Worm (Caenorhabditis elegans): ENCODE results near the gene F54D10.5.
A peak's percentile ranks its signal among the peaks of the same experiment; 100 is the strongest.
"Not testable (repeated sequence)": the region's sequence is repeated elsewhere in the genome, so short reads cannot be mapped to it uniquely, and the experiment has no call there.

Gene F54D10.5

ce11 chrII:3823855-3824254 lies 15.9 kb upstream of the F54D10.5 start, which contains the start of gene skr-15:
Gene skr-15, plus strand, starts transcription at chrII:3824155.
- TF ChIP-seq lin-11 (tag; optimal IDR thresholded peaks at IDR 0.05) (no peak), ceh-22 (tag; optimal IDR thresholded peaks at IDR 0.05) (no peak), hlh-8 (tag; optimal IDR thresholded peaks at IDR 0.05) (no peak), ceh-45 (GFP tag; IDR thresholded peaks at IDR 0.05) (no peak), che-1 (tag; optimal IDR thresholded peaks at IDR 0.05) (no peak), pag-3 (tag; optimal IDR thresholded peaks at IDR 0.05; ENCODE audit: borderline replicate concordance) (no peak), ceh-18 (tag; optimal IDR thresholded peaks at IDR 0.05) (no peak), lim-6 (tag; optimal IDR thresholded peaks at IDR 0.05) (no peak), ceh-9 (tag; optimal IDR thresholded peaks at IDR 0.05) (no peak), unc-42 (tag; optimal IDR thresholded peaks at IDR 0.05) (no peak)

- TF ChIP-seq mec-3 (tag; optimal IDR thresholded peaks at IDR 0.05; ENCODE audit: borderline replicate concordance), result no peak
- TF ChIP-seq F13H6.1 (tag; optimal IDR thresholded peaks at IDR 0.05), result no peak
- no peak for TF ChIP-seq madf-2 (tag; optimal IDR thresholded peaks at IDR 0.05)
- no peak for TF ChIP-seq pha-4 (tag; optimal IDR thresholded peaks at IDR 0.05)
- no peak for TF ChIP-seq tbx-2 (tag; optimal IDR thresholded peaks at IDR 0.05)
These were observed 13.3 kb upstream of the F54D10.5 start, which contains the start of gene F54D10.7 for ce11 chrII:3821248-3821647. Gene F54D10.7, minus strand, starts transcription at chrII:3821296.

- TF ChIP-seq ceh-2 (tag; optimal IDR thresholded peaks at IDR 0.05); lim-6 (tag; optimal IDR thresholded peaks at IDR 0.05); ceh-45 (GFP tag; IDR thresholded peaks at IDR 0.05): not testable (repeated sequence)
These were observed 8.4 kb upstream of the F54D10.5 start, which contains the start of gene fbxa-24 for ce11 chrII:3816251-3816849. Gene fbxa-24, plus strand, starts transcription at chrII:3816526.

ce11 chrII:3815445-3816208 lies 7.7 kb upstream of the F54D10.5 start:
- TF ChIP-seq lim-6 (tag; optimal IDR thresholded peaks at IDR 0.05) (no peak), elt-2 (tag; optimal IDR thresholded peaks at IDR 0.05) (peak; percentile 33)

ce11 chrII:3811816-3812332 lies 3.9 kb upstream of the F54D10.5 start, which contains the start of gene lido-15:
Gene lido-15, plus strand, starts transcription at chrII:3812282.
- TF ChIP-seq pag-3 (tag; optimal IDR thresholded peaks at IDR 0.05; ENCODE audit: borderline replicate concordance), result no peak
- no peak for TF ChIP-seq ceh-2 (tag; optimal IDR thresholded peaks at IDR 0.05)
- no peak for TF ChIP-seq C38D4.7 (GFP tag; optimal IDR thresholded peaks at IDR 0.05)
- TF ChIP-seq unc-55 (GFP tag; optimal IDR thresholded peaks at IDR 0.05), result no peak
- TF ChIP-seq ttx-3 (tag; optimal IDR thresholded peaks at IDR 0.05), result no peak
- no peak for TF ChIP-seq ztf-16 (tag; optimal IDR thresholded peaks at IDR 0.05)
- no peak for TF ChIP-seq ceh-34 (tag; optimal IDR thresholded peaks at IDR 0.05)
- no peak for TF ChIP-seq fkh-6 (tag; optimal IDR thresholded peaks at IDR 0.05)

ce11 chrII:3810550-3810949 lies 2.6 kb upstream of the F54D10.5 start:
- TF ChIP-seq ceh-18 (tag; optimal IDR thresholded peaks at IDR 0.05) (peak; percentile 35), ceh-34 (tag; optimal IDR thresholded peaks at IDR 0.05) (no peak), unc-42 (tag; optimal IDR thresholded peaks at IDR 0.05) (peak; percentile 15), gmeb-2 (tag; optimal IDR thresholded peaks at IDR 0.05) (no peak), zip-5 (tag; optimal IDR thresholded peaks at IDR 0.05) (no peak), Y22D7AL.16 (tag; optimal IDR thresholded peaks at IDR 0.05) (no peak), rnt-1 (tag; optimal IDR thresholded peaks at IDR 0.05) (peak; percentile 27), tbx-2 (tag; optimal IDR thresholded peaks at IDR 0.05) (peak; percentile 47), ceh-14 (tag; optimal IDR thresholded peaks at IDR 0.05) (peak; percentile 11), K09A11.1 (tag; optimal IDR thresholded peaks at IDR 0.05; ENCODE audit: insufficient read depth) (no peak), nfya-1 (tag; optimal IDR thresholded peaks at IDR 0.05) (peak; percentile 34), unc-55 (GFP tag; optimal IDR thresholded peaks at IDR 0.05) (peak; percentile 49), npax-4 (tag; optimal IDR thresholded peaks at IDR 0.05) (no peak)

Data from whole organism, late embryonic.